Worm (Caenorhabditis elegans) whole organism, L1 larva: ENCODE measurements around the gene F31E9.6.

Experiments used
- C16A3.4 ChIP-seq: fragments of 150-350 bp; optimal IDR thresholded peaks from 2 replicates; lab custom pipeline; 2014; ENCODE audit warnings: missing biosample characterization, missing genetic modification characterization
- C34B4.2 ChIP-seq: sonication (generic microtip); optimal IDR thresholded peaks from 2 replicates; lab custom pipeline; 2017; ENCODE audit warnings: mild to moderate bottlenecking, missing genetic modification characterization, missing compliant biosample characterization
- F16B12.6 ChIP-seq: fragments of 150-350 bp; optimal IDR thresholded peaks from 2 replicates; lab custom pipeline; 2014; ENCODE audit warnings: missing biosample characterization, missing genetic modification characterization
- aha-1 ChIP-seq: fragments of 150-350 bp; optimal IDR thresholded peaks from 2 replicates; lab custom pipeline; 2014; ENCODE audit warnings: missing biosample characterization, missing genetic modification characterization
- alr-1 ChIP-seq: fragments of 200-800 bp; sonication (Bioruptor generic); optimal IDR thresholded peaks from 2 replicates; lab custom pipeline; 2018; ENCODE audit warnings: borderline replicate concordance, mild to moderate bottlenecking, missing genetic modification characterization, missing compliant biosample characterization
- blmp-1 ChIP-seq: fragments of 150-350 bp; optimal IDR thresholded peaks from 2 replicates; lab custom pipeline; 2014; ENCODE audit warnings: missing biosample characterization, missing genetic modification characterization
- ceh-8 ChIP-seq: fragments of 200-800 bp; sonication (Bioruptor generic); optimal IDR thresholded peaks from 2 replicates; lab custom pipeline; 2018; ENCODE audit warnings: mild to moderate bottlenecking, missing genetic modification characterization, moderate library complexity, missing compliant biosample characterization
- dpl-1 ChIP-seq, 3 experiments: fragments of 150-350 bp in 2 of 3; sonication (generic microtip) in 1 of 3; optimal IDR thresholded peaks; 2 replicates each; lab custom pipeline; 2014 to 2017; ENCODE audit warnings: missing biosample characterization in 3 of 3, missing genetic modification characterization in 3 of 3, missing genetic modification reagents in 3 of 3
- efl-1 ChIP-seq, 4 experiments: fragments of 150-350 bp; optimal IDR thresholded peaks in 3 of 4; peaks in 1 of 4; 1 replicate in 1 of 4; 2 replicates in 3 of 4; lab custom pipeline; 2014; ENCODE audit warnings: missing biosample characterization in 2 of 4, missing genetic modification characterization in 2 of 4, missing genetic modification reagents in 2 of 4
- egl-13 ChIP-seq: sonication (generic microtip); optimal IDR thresholded peaks from 2 replicates; lab custom pipeline; 2016; ENCODE audit warnings: missing genotype, missing genetic modification reagents, missing genetic modification characterization, missing compliant biosample characterization
- egl-27 ChIP-seq, 2 experiments: fragments of 150-350 bp in 1 of 2; sonication (generic microtip); optimal IDR thresholded peaks; 3 replicates each; lab custom pipeline; 2017 to 2018; ENCODE audit warnings: missing biosample characterization in 2 of 2, missing genetic modification characterization in 2 of 2, missing genetic modification reagents in 2 of 2
- elt-2 ChIP-seq: sonication (generic microtip); optimal IDR thresholded peaks from 2 replicates; lab custom pipeline; 2016; ENCODE audit warnings: missing genetic modification characterization, mild to moderate bottlenecking, inconsistent platforms, missing compliant biosample characterization, missing genetic modification reagents
- elt-3 ChIP-seq, 6 experiments: fragments of 150-350 bp in 1 of 6; sonication (generic microtip); optimal IDR thresholded peaks; 2 replicates each; lab custom pipeline; 2017 to 2018; ENCODE audit warnings: missing biosample characterization in 6 of 6, missing genetic modification characterization in 6 of 6, inconsistent platforms in 1 of 6
- grh-1 ChIP-seq: fragments of 200-800 bp; sonication (Bioruptor generic); IDR thresholded peaks from 2 replicates; pipeline ENCODE4 v1.3.6; 2022; ENCODE audit warnings: missing genetic modification reagents, missing genetic modification characterization, missing compliant biosample characterization
- hlh-17 ChIP-seq: fragments of 200-800 bp; sonication (Bioruptor generic); optimal IDR thresholded peaks from 2 replicates; lab custom pipeline; 2018; ENCODE audit warnings: missing genetic modification characterization, mild to moderate bottlenecking, missing compliant biosample characterization, moderate library complexity, borderline replicate concordance
- hlh-4 ChIP-seq: sonication (generic microtip); optimal IDR thresholded peaks from 2 replicates; lab custom pipeline; 2016; ENCODE audit warnings: mild to moderate bottlenecking, missing genetic modification characterization, missing compliant biosample characterization
- jun-1 ChIP-seq: fragments of 150-350 bp; optimal IDR thresholded peaks from 2 replicates; lab custom pipeline; 2014; ENCODE audit warnings: missing biosample characterization, missing genetic modification reagents, missing genetic modification characterization
- lin-13 ChIP-seq: fragments of 150-350 bp; optimal IDR thresholded peaks from 2 replicates; lab custom pipeline; 2014; ENCODE audit warnings: missing biosample characterization, missing genetic modification reagents, missing genetic modification characterization
- lin-14 ChIP-seq: fragments of 200-800 bp; sonication (Bioruptor generic); optimal IDR thresholded peaks from 2 replicates; lab custom pipeline; 2018; ENCODE audit warnings: mild to moderate bottlenecking, missing genetic modification characterization, moderate library complexity, missing compliant biosample characterization
- lin-35 ChIP-seq, 2 experiments: fragments of 150-350 bp; optimal IDR thresholded peaks; 2 replicates each; lab custom pipeline; 2014; ENCODE audit warnings: missing biosample characterization in 2 of 2, missing genetic modification characterization in 2 of 2, missing genetic modification reagents in 2 of 2
- mab-9 ChIP-seq: fragments of 200-800 bp; sonication (Bioruptor generic); IDR thresholded peaks from 2 replicates; pipeline ENCODE4 v1.3.6; 2022; ENCODE audit warnings: missing genetic modification reagents, missing genetic modification characterization, missing compliant biosample characterization
- mdl-1 ChIP-seq, 2 experiments: fragments of 150-350 bp; optimal IDR thresholded peaks; 2 replicates each; lab custom pipeline; 2014 to 2017; ENCODE audit warnings: missing biosample characterization in 2 of 2, missing genetic modification characterization in 2 of 2, inconsistent platforms in 1 of 2
- mef-2 ChIP-seq: fragments of 150-350 bp; optimal IDR thresholded peaks from 2 replicates; lab custom pipeline; 2014; ENCODE audit warnings: missing biosample characterization, missing genetic modification characterization
- mep-1 ChIP-seq: fragments of 150-350 bp; optimal IDR thresholded peaks from 2 replicates; lab custom pipeline; 2014; ENCODE audit warnings: missing biosample characterization, missing genetic modification characterization
- nhr-11 ChIP-seq: fragments of 150-350 bp; optimal IDR thresholded peaks from 2 replicates; lab custom pipeline; 2014; ENCODE audit warnings: missing biosample characterization, missing genetic modification characterization
- nhr-28 ChIP-seq: fragments of 150-350 bp; optimal IDR thresholded peaks from 2 replicates; lab custom pipeline; 2014; ENCODE audit warnings: missing biosample characterization, missing genetic modification characterization
- nhr-84 ChIP-seq: sonication (generic microtip); optimal IDR thresholded peaks from 2 replicates; lab custom pipeline; 2017; ENCODE audit warnings: missing biosample characterization, missing genetic modification characterization
- nhr-90 ChIP-seq: sonication (generic microtip); optimal IDR thresholded peaks from 2 replicates; lab custom pipeline; 2016; ENCODE audit warnings: mild to moderate bottlenecking, missing genetic modification characterization, missing compliant biosample characterization; ENCODE audit not compliant: poor library complexity
- pax-3 ChIP-seq: fragments of 200-800 bp; sonication (Bioruptor generic); optimal IDR thresholded peaks from 2 replicates; lab custom pipeline; 2018; ENCODE audit warnings: mild to moderate bottlenecking, missing genetic modification characterization, moderate library complexity, missing compliant biosample characterization
- pqm-1 ChIP-seq: sonication (generic microtip); optimal IDR thresholded peaks from 3 replicates; lab custom pipeline; 2017; ENCODE audit warnings: missing biosample characterization, missing genetic modification characterization
- snpc-4 ChIP-seq: fragments of 150-350 bp; optimal IDR thresholded peaks from 2 replicates; lab custom pipeline; 2014; ENCODE audit warnings: missing biosample characterization, missing genetic modification characterization
- snu-23 ChIP-seq: sonication (generic microtip); optimal IDR thresholded peaks from 2 replicates; lab custom pipeline; 2016; ENCODE audit warnings: missing genetic modification characterization, missing compliant biosample characterization
- tlp-1 ChIP-seq: fragments of 150-350 bp; optimal IDR thresholded peaks from 2 replicates; lab custom pipeline; 2014; ENCODE audit warnings: missing biosample characterization, missing genetic modification characterization
- unc-62 ChIP-seq: fragments of 150-350 bp; optimal IDR thresholded peaks from 2 replicates; lab custom pipeline; 2014; ENCODE audit warnings: missing biosample characterization, missing genetic modification reagents, missing genetic modification characterization
- unc-86 ChIP-seq: sonication (generic microtip); optimal IDR thresholded peaks from 2 replicates; lab custom pipeline; 2016; ENCODE audit warnings: missing genetic modification characterization, missing compliant biosample characterization
- xbp-1 ChIP-seq: sonication (generic microtip); optimal IDR thresholded peaks from 2 replicates; lab custom pipeline; 2016; ENCODE audit warnings: missing genetic modification characterization, missing compliant biosample characterization
- zip-4 ChIP-seq: fragments of 200-800 bp; sonication (Bioruptor generic); optimal IDR thresholded peaks from 2 replicates; lab custom pipeline; 2018; ENCODE audit warnings: mild to moderate bottlenecking, missing genetic modification characterization, moderate library complexity, missing compliant biosample characterization
- ztf-11 ChIP-seq, 2 experiments: sonication (generic microtip); optimal IDR thresholded peaks; 2 replicates each; lab custom pipeline; 2016 to 2017; ENCODE audit warnings: missing genetic modification characterization in 2 of 2, missing biosample characterization in 1 of 2, missing compliant biosample characterization in 1 of 2

The F31E9.6 gene

DNA sequence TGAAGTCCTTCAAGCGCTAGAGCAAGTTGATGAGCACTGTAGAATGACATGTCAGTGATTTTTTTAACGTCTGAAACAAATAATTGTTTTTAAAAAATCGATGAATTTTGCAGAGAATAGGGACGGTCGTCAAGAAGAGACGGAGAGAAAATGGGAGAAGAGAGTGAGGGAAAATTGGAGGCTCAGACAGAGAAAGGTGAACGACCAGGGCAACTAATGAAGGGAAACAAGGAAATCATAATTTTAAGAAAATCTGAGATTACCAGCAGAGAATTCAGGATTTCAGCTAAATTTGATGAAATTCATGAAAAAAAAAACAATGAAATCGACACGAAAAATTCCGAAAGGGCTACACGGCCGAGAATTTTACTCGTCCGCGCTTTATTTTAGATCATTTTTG, at the start of gene F31E9.6:
F31E9.6 (minus strand) TSS at position 91 of the 400 bp plus-strand sequence.
- TF ChIP-seq efl-1 (optimal IDR thresholded peaks at IDR 0.05; lab: Kevin White, UChicago) (peak; percentile 9 to 46), efl-1 (GFP tag; optimal IDR thresholded peaks at IDR 0.05 in 1 of 2; lab: Kevin White, UChicago) (peak in 1 of 2 experiments; percentile 87), dpl-1 (GFP tag; optimal IDR thresholded peaks at IDR 0.05; lab: Kevin White, UChicago) (no peak), mef-2 (tag; lab: Kevin White, UChicago) (no peak)

DNA sequence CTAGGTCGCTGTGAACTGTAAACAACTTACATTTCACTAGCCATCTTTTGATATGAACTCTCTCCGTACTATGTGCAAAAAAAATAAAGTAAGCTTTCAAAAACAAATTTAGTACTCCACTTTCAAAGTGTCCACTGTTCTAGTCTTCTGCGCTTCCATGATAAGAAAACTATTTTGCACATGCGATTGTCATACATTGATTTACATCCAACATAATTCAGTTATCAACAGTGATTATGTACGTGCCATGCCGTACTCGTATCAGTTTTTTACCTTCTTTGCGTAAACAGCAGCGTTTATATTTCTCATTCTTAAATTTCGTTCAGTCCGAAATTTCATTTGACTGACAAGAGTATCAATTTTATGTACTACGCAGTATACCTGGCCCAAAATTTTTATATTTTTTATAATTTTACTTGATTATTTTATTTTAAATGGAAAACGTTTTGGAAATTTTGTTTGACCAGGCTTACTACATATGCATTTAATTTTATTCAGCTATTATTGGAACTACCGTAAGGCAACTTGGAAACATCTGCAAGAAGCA, 37.9 kb upstream of the F31E9.6 start, which contains the start of the genes fbxa-134 and F47H4.2:
fbxa-134 (minus strand) TSS at position 44 of the 547 bp plus-strand sequence.
F47H4.2 (plus strand) TSS at position 497 of the 547 bp plus-strand sequence.
- TF ChIP-seq snpc-4 (tag; lab: Kevin White, UChicago) (no peak), nhr-11 (tag; lab: Kevin White, UChicago) (no peak), snu-23 (GFP tag; lab: Kevin White, UChicago) (no peak), elt-2 (peak; percentile 78), efl-1 (optimal IDR thresholded peaks at IDR 0.05; lab: Kevin White, UChicago) (no peak), efl-1 (GFP tag; optimal IDR thresholded peaks at IDR 0.05 in 1 of 2; lab: Kevin White, UChicago) (no peak), pqm-1 (tag; lab: Kevin White, UChicago) (peak; percentile 51)

DNA sequence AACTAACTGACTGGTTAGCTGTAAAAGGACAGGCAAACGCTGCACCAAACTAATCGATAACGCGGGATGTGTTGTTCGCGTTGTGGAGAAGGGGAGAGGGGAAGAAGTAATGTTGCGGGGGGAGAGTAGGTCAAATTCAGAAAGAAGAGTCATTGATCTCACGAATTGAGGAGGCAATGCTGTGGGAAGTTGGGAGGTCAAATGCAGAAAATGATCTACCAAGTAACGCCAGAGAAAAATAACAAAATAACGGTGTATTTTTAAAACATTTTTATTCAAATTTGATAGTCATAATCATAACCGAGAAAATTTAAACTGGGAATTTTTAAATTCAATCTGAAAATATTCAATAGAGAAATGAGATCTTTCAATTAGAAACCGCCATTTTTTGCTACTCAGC, 35.1 kb upstream of the F31E9.6 start, which contains the start of gene lsy-27:
lsy-27 (minus strand) TSS at position 101 of the 400 bp plus-strand sequence.
- no peak for TF ChIP-seq egl-27 (tag; optimal IDR thresholded peaks at IDR 0.05; lab: Kevin White, UChicago)
- TF ChIP-seq nhr-84, result no peak
- TF ChIP-seq egl-13 (tag; lab: Kevin White, UChicago), result no peak
- no peak for TF ChIP-seq lin-14
- no peak for TF ChIP-seq alr-1 (tag; lab: Kevin White, UChicago)
- TF ChIP-seq lin-35 (GFP tag; optimal IDR thresholded peaks at IDR 0.05; lab: Kevin White, UChicago), result no peak
- no peak for TF ChIP-seq tlp-1 (tag; lab: Kevin White, UChicago)
- TF ChIP-seq ceh-8 (GFP tag; lab: Kevin White, UChicago), result no peak
- TF ChIP-seq unc-86, result no peak
- TF ChIP-seq elt-3 (tag; optimal IDR thresholded peaks at IDR 0.05; lab: Kevin White, UChicago), result no peak
- TF ChIP-seq nhr-90 (tag; lab: Kevin White, UChicago), result no peak
- TF ChIP-seq grh-1 (GFP tag; lab: Robert Waterston, UW), result no peak
- no peak for TF ChIP-seq ztf-11 (tag; optimal IDR thresholded peaks at IDR 0.05; lab: Kevin White, UChicago)
- TF ChIP-seq unc-62 (GFP tag; lab: Kevin White, UChicago), result no peak
- TF ChIP-seq C16A3.4 (tag; lab: Kevin White, UChicago), result no peak
- no peak for TF ChIP-seq snpc-4 (tag; lab: Kevin White, UChicago)

DNA sequence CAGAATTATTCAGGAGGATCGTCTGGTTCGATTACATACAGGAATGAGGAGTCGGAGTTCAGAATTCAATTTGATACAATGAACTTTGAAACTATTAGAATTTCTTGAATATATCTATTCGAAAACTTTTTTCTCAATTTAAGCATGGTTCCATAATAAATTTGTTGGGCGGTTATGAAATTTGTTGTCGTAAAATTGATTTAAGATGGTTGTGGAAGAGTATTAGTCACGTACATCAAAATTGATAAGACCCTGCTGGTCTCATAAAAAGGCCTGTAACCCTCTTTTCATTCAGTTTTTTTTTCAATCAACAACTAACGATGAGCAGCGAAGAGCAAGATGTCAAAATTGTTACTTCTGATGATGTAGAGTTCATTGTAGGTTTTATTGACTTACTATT, 32.6 kb upstream of the F31E9.6 start, which contains the start of gene skr-5:
skr-5 (plus strand) TSS at position 301 of the 400 bp plus-strand sequence.
- TF ChIP-seq mdl-1 (tag; optimal IDR thresholded peaks at IDR 0.05; lab: Kevin White, UChicago), result no peak
- TF ChIP-seq F16B12.6 (tag; lab: Kevin White, UChicago), result no peak
- no peak for TF ChIP-seq xbp-1 (tag; lab: Kevin White, UChicago)
- TF ChIP-seq C34B4.2 (tag; lab: Kevin White, UChicago), result no peak
- TF ChIP-seq mef-2 (tag; lab: Kevin White, UChicago), result no peak
- no peak for TF ChIP-seq pax-3 (tag; lab: Kevin White, UChicago)
- TF ChIP-seq lin-13 (GFP tag; lab: Kevin White, UChicago), result no peak
- no peak for TF ChIP-seq mab-9 (GFP tag; lab: Robert Waterston, UW)
- no peak for TF ChIP-seq mep-1
- no peak for TF ChIP-seq ztf-11 (tag; optimal IDR thresholded peaks at IDR 0.05; lab: Kevin White, UChicago)
- TF ChIP-seq hlh-4 (tag; lab: Kevin White, UChicago), result no peak
- TF ChIP-seq aha-1, result no peak
- no peak for TF ChIP-seq nhr-28
- TF ChIP-seq zip-4 (GFP tag; lab: Kevin White, UChicago), result no peak
- no peak for TF ChIP-seq hlh-17 (GFP tag; lab: Kevin White, UChicago)
- no peak for TF ChIP-seq nhr-84
- no peak for TF ChIP-seq blmp-1 (tag; lab: Kevin White, UChicago)
- no peak for TF ChIP-seq snpc-4 (tag; lab: Kevin White, UChicago)
- no peak for TF ChIP-seq jun-1
- TF ChIP-seq, all 84 proteins: peak for 0
